Worm (Caenorhabditis elegans): ENCODE measurements around the gene nhr-260.

ce11 chrV:1499140-1499539 lies 12.3 kb downstream of the nhr-260 start, which contains the start of gene sru-27:
- TF ChIP-seq odd-2 (tag; optimal IDR thresholded peaks at IDR 0.05): no peak
- TF ChIP-seq ama-1 (optimal IDR thresholded peaks at IDR 0.05): no peak
- no peak for TF ChIP-seq fkh-10 (GFP tag; optimal IDR thresholded peaks at IDR 0.05)
- TF ChIP-seq pha-4 (tag; optimal IDR thresholded peaks at IDR 0.05): no peak
- TF ChIP-seq rnt-1 (tag; optimal IDR thresholded peaks at IDR 0.05): no peak
- TF ChIP-seq eyg-1 (tag; optimal IDR thresholded peaks at IDR 0.05): no peak
- TF ChIP-seq hlh-30 (tag; optimal IDR thresholded peaks at IDR 0.05; ENCODE audit: insufficient read depth): no peak
- no peak for TF ChIP-seq nfya-1 (tag; optimal IDR thresholded peaks at IDR 0.05)
- no peak for TF ChIP-seq pat-9 (tag; optimal IDR thresholded peaks at IDR 0.05)
- TF ChIP-seq ref-2 (tag; optimal IDR thresholded peaks at IDR 0.05): no peak
- no peak for TF ChIP-seq T23F11.4 (GFP tag; optimal IDR thresholded peaks at IDR 0.05)
- no peak for TF ChIP-seq tbx-2 (tag; optimal IDR thresholded peaks at IDR 0.05)

Data from whole organism, late embryonic.